Fruit fly (Drosophila melanogaster) whole organism, embryonic: ENCODE results near the gene CG34028.

Source experiments
- Ada2b ChIP-seq: fragments of 200-800 bp; sonication (Bioruptor generic); IDR thresholded peaks from 2 replicates; pipeline ENCODE4 v1.3.6; 2022; ENCODE audit warnings: missing biosample characterization, missing genetic modification characterization
- Atf3 ChIP-seq: fragments of 200-800 bp; sonication (Bioruptor generic); optimal IDR thresholded peaks from 3 replicates; lab custom pipeline; 2016; ENCODE audit warnings: missing biosample characterization, missing genetic modification characterization
- CG10209 ChIP-seq: fragments of 200-800 bp; sonication (Bioruptor generic); optimal IDR thresholded peaks from 3 replicates; lab custom pipeline; 2017; ENCODE audit warnings: missing biosample characterization, mild to moderate bottlenecking, missing genetic modification characterization, missing genetic modification reagents
- CG10654 ChIP-seq: fragments of 200-800 bp; sonication (Bioruptor generic); optimal IDR thresholded peaks from 2 replicates; lab custom pipeline; 2016; ENCODE audit warnings: missing biosample characterization, missing genetic modification characterization
- CG12219 ChIP-seq: fragments of 200-800 bp; sonication (Bioruptor generic); optimal IDR thresholded peaks from 3 replicates; lab custom pipeline; 2018; ENCODE audit warnings: missing biosample characterization, mild to moderate bottlenecking, missing genetic modification characterization
- CG14050 ChIP-seq: fragments of 200-800 bp; sonication (Bioruptor generic); IDR thresholded peaks from 3 replicates; pipeline ENCODE4 v1.3.6; 2022; ENCODE audit warnings: missing biosample characterization, missing genetic modification characterization
- CG2120 ChIP-seq: fragments of 200-800 bp; sonication (Bioruptor generic); optimal IDR thresholded peaks from 3 replicates; lab custom pipeline; 2016; ENCODE audit warnings: missing biosample characterization, missing genetic modification characterization
- CG31224 ChIP-seq: fragments of 200-800 bp; sonication (Bioruptor generic); IDR thresholded peaks from 2 replicates; pipeline ENCODE4 v1.3.6; 2022; ENCODE audit warnings: missing biosample characterization, missing genetic modification characterization
- CG43689 ChIP-seq: fragments of 200-800 bp; sonication (Bioruptor generic); IDR thresholded peaks from 2 replicates; pipeline ENCODE4 v1.3.6; 2022; ENCODE audit warnings: missing biosample characterization, missing genetic modification characterization
- CG5245 ChIP-seq: fragments of 200-800 bp; sonication (Bioruptor generic); optimal IDR thresholded peaks from 3 replicates; lab custom pipeline; 2016; ENCODE audit warnings: missing biosample characterization, missing genetic modification characterization
- CG6175 ChIP-seq: fragments of 200-800 bp; sonication (Bioruptor generic); IDR thresholded peaks from 3 replicates; pipeline ENCODE4 v1.3.6; 2022; ENCODE audit warnings: missing biosample characterization, missing genetic modification characterization
- CG7357 ChIP-seq: fragments of 200-800 bp; sonication (Bioruptor generic); IDR thresholded peaks from 3 replicates; pipeline ENCODE4 v1.3.6; 2022; ENCODE audit warnings: missing biosample characterization, missing genetic modification characterization
- CG7372 ChIP-seq: fragments of 200-800 bp; sonication (Bioruptor generic); IDR thresholded peaks from 2 replicates; pipeline ENCODE4 v1.3.6; 2022; ENCODE audit warnings: missing biosample characterization, missing genetic modification characterization
- CG7745 ChIP-seq: fragments of 200-800 bp; sonication (Bioruptor generic); optimal IDR thresholded peaks from 2 replicates; lab custom pipeline; 2018; ENCODE audit warnings: missing biosample characterization, mild to moderate bottlenecking, missing genetic modification characterization, moderate library complexity
- Chrac-16 ChIP-seq: fragments of 200-800 bp; sonication (Bioruptor generic); optimal IDR thresholded peaks from 3 replicates; lab custom pipeline; 2016; ENCODE audit warnings: missing biosample characterization, missing genetic modification characterization
- CkIIα-i1 ChIP-seq: fragments of 200-800 bp; sonication (Bioruptor generic); IDR thresholded peaks from 2 replicates; pipeline ENCODE4 v1.3.6; 2022; ENCODE audit warnings: missing biosample characterization, missing genetic modification characterization
- Dek ChIP-seq: fragments of 200-800 bp; sonication (Bioruptor generic); optimal IDR thresholded peaks from 3 replicates; lab custom pipeline; 2019; ENCODE audit warnings: missing biosample characterization, mild to moderate bottlenecking, missing genetic modification characterization, moderate library complexity
- Dip3 ChIP-seq: fragments of 200-800 bp; sonication (Bioruptor generic); optimal IDR thresholded peaks from 3 replicates; lab custom pipeline; 2016; ENCODE audit warnings: missing biosample characterization, missing genetic modification characterization
- Drgx ChIP-seq: fragments of 200-800 bp; sonication (Bioruptor generic); IDR thresholded peaks from 2 replicates; pipeline ENCODE4 v1.3.6; 2022; ENCODE audit warnings: missing biosample characterization, missing genetic modification characterization
- HHEX ChIP-seq: fragments of 200-800 bp; sonication (Bioruptor generic); optimal IDR thresholded peaks from 3 replicates; lab custom pipeline; 2017; ENCODE audit warnings: missing biosample characterization, mild to moderate bottlenecking, missing genetic modification characterization, missing genetic modification reagents
- Hand ChIP-seq: fragments of 200-800 bp; sonication (Bioruptor generic); optimal IDR thresholded peaks from 2 replicates; lab custom pipeline; 2017; ENCODE audit warnings: mild to moderate bottlenecking, missing biosample characterization, missing genetic modification reagents, missing genetic modification characterization
- HmgZ ChIP-seq: fragments of 200-800 bp; sonication (Bioruptor generic); optimal IDR thresholded peaks from 2 replicates; lab custom pipeline; 2018; ENCODE audit warnings: missing biosample characterization, mild to moderate bottlenecking, missing genetic modification characterization
- Hmr ChIP-seq: fragments of 200-800 bp; sonication (Bioruptor generic); optimal IDR thresholded peaks from 3 replicates; lab custom pipeline; 2017; ENCODE audit warnings: mild to moderate bottlenecking, missing biosample characterization, missing genetic modification reagents, missing genetic modification characterization
- Mrtf ChIP-seq: fragments of 200-800 bp; sonication (Bioruptor generic); IDR thresholded peaks from 3 replicates; pipeline ENCODE4 v1.3.6; 2022; ENCODE audit warnings: missing biosample characterization, missing genetic modification characterization
- Nf-YB ChIP-seq: fragments of 200-800 bp; sonication (Bioruptor generic); optimal IDR thresholded peaks from 3 replicates; lab custom pipeline; 2019; ENCODE audit warnings: missing biosample characterization, mild to moderate bottlenecking, missing genetic modification characterization, moderate library complexity
- PHDP ChIP-seq: fragments of 200-800 bp; sonication (Bioruptor generic); optimal IDR thresholded peaks from 3 replicates; lab custom pipeline; 2018; ENCODE audit warnings: missing biosample characterization, mild to moderate bottlenecking, missing genetic modification characterization, moderate library complexity
- Ravus ChIP-seq: fragments of 200-800 bp; sonication (Bioruptor generic); IDR thresholded peaks from 2 replicates; pipeline ENCODE4 v1.3.6; 2022; ENCODE audit warnings: missing biosample characterization, missing genetic modification characterization
- Side ChIP-seq: fragments of 200-800 bp; sonication (Bioruptor generic); optimal IDR thresholded peaks from 2 replicates; lab custom pipeline; 2016; ENCODE audit warnings: missing biosample characterization, missing genetic modification characterization
- Sin3A ChIP-seq: fragments of >200 bp; optimal IDR thresholded peaks from 2 replicates; lab custom pipeline; 2018
- TFAM ChIP-seq: fragments of 200-800 bp; sonication (Bioruptor generic); optimal IDR thresholded peaks from 2 replicates; lab custom pipeline; 2017; ENCODE audit warnings: missing biosample characterization, missing genetic modification characterization, inconsistent platforms
- YL-1 ChIP-seq: fragments of 200-800 bp; sonication (Bioruptor generic); optimal IDR thresholded peaks from 3 replicates; lab custom pipeline; 2017; ENCODE audit warnings: missing biosample characterization, mild to moderate bottlenecking, missing genetic modification characterization
- ac ChIP-seq: fragments of 200-800 bp; sonication (Bioruptor generic); optimal IDR thresholded peaks from 3 replicates; lab custom pipeline; 2017; ENCODE audit warnings: missing biosample characterization, mild to moderate bottlenecking, missing genetic modification characterization
- ara ChIP-seq: fragments of 200-800 bp; sonication (Bioruptor generic); IDR thresholded peaks from 2 replicates; pipeline ENCODE4 v1.3.6; 2022; ENCODE audit warnings: missing biosample characterization, missing genetic modification characterization
- cwo ChIP-seq: fragments of 200-800 bp; sonication (Bioruptor generic); optimal IDR thresholded peaks from 3 replicates; lab custom pipeline; 2017; ENCODE audit warnings: missing biosample characterization, missing genetic modification characterization, mild to moderate bottlenecking, moderate library complexity, missing genetic modification reagents
- ems ChIP-seq: fragments of 200-800 bp; sonication (Bioruptor generic); optimal IDR thresholded peaks from 3 replicates; lab custom pipeline; 2016; ENCODE audit warnings: missing biosample characterization, missing genetic modification characterization
- en ChIP-seq: fragments of 200-800 bp; sonication (Bioruptor generic); optimal IDR thresholded peaks from 2 replicates; lab custom pipeline; 2016; ENCODE audit warnings: missing biosample characterization, missing genetic modification characterization
- ham ChIP-seq: fragments of 200-800 bp; sonication (Bioruptor generic); IDR thresholded peaks from 2 replicates; pipeline ENCODE4 v1.3.6; 2022; ENCODE audit warnings: missing biosample characterization, missing genetic modification characterization
- insv ChIP-seq, 2 experiments: fragments of 200-800 bp; sonication (Bioruptor generic); optimal IDR thresholded peaks; 3 replicates each; lab custom pipeline; 2016 to 2018; ENCODE audit warnings: missing biosample characterization in 2 of 2, missing genetic modification characterization in 2 of 2
- klu ChIP-seq: fragments of 200-800 bp; sonication (Bioruptor generic); IDR thresholded peaks from 2 replicates; pipeline ENCODE4 v1.3.6; 2022; ENCODE audit warnings: missing biosample characterization, missing genetic modification characterization
- lmd ChIP-seq: fragments of 200-800 bp; sonication (Bioruptor generic); IDR thresholded peaks from 2 replicates; pipeline ENCODE4 v1.3.6; 2022; ENCODE audit warnings: missing biosample characterization, missing genetic modification characterization
- mld ChIP-seq: fragments of 200-800 bp; sonication (Bioruptor generic); IDR thresholded peaks from 3 replicates; pipeline ENCODE4 v1.3.6; 2022; ENCODE audit warnings: missing biosample characterization, missing genetic modification characterization; ENCODE audit not compliant: partially characterized antibody
- nau ChIP-seq: fragments of 200-800 bp; sonication (Bioruptor generic); optimal IDR thresholded peaks from 3 replicates; lab custom pipeline; 2017; ENCODE audit warnings: missing biosample characterization, mild to moderate bottlenecking, missing genetic modification characterization, missing genetic modification reagents
- nerfin-1 ChIP-seq: fragments of 200-800 bp; sonication (Bioruptor generic); optimal IDR thresholded peaks from 3 replicates; lab custom pipeline; 2019; ENCODE audit warnings: missing biosample characterization, mild to moderate bottlenecking, missing genetic modification characterization, moderate library complexity
- phol ChIP-seq: fragments of 200-800 bp; sonication (Bioruptor generic); optimal IDR thresholded peaks from 3 replicates; lab custom pipeline; 2018; ENCODE audit warnings: missing biosample characterization, mild to moderate bottlenecking, missing genetic modification characterization, moderate library complexity
- pros ChIP-seq: fragments of 200-800 bp; sonication (Bioruptor generic); optimal IDR thresholded peaks from 3 replicates; lab custom pipeline; 2019; ENCODE audit warnings: missing biosample characterization, mild to moderate bottlenecking, missing genetic modification characterization, moderate library complexity
- pzg ChIP-seq: fragments of 200-800 bp; sonication (Bioruptor generic); optimal IDR thresholded peaks from 3 replicates; lab custom pipeline; 2018; ENCODE audit warnings: missing biosample characterization, mild to moderate bottlenecking, missing genetic modification characterization, moderate library complexity
- stc ChIP-seq: fragments of 200-800 bp; sonication (Bioruptor generic); IDR thresholded peaks from 2 replicates; pipeline ENCODE4 v1.3.6; 2022; ENCODE audit warnings: missing biosample characterization, missing genetic modification characterization
- tin ChIP-seq: fragments of 200-800 bp; sonication (Bioruptor generic); optimal IDR thresholded peaks from 3 replicates; lab custom pipeline; 2016; ENCODE audit warnings: missing biosample characterization, missing genetic modification characterization
- vnd ChIP-seq: fragments of 200-800 bp; sonication (Bioruptor generic); IDR thresholded peaks from 3 replicates; pipeline ENCODE4 v1.3.6; 2022; ENCODE audit warnings: missing biosample characterization, missing genetic modification characterization; ENCODE audit not compliant: partially characterized antibody
- wdn ChIP-seq: fragments of 200-800 bp; sonication (Bioruptor generic); IDR thresholded peaks from 2 replicates; pipeline ENCODE4 v1.3.6; 2022; ENCODE audit warnings: missing biosample characterization, missing genetic modification characterization

Gene CG34028

DNA sequence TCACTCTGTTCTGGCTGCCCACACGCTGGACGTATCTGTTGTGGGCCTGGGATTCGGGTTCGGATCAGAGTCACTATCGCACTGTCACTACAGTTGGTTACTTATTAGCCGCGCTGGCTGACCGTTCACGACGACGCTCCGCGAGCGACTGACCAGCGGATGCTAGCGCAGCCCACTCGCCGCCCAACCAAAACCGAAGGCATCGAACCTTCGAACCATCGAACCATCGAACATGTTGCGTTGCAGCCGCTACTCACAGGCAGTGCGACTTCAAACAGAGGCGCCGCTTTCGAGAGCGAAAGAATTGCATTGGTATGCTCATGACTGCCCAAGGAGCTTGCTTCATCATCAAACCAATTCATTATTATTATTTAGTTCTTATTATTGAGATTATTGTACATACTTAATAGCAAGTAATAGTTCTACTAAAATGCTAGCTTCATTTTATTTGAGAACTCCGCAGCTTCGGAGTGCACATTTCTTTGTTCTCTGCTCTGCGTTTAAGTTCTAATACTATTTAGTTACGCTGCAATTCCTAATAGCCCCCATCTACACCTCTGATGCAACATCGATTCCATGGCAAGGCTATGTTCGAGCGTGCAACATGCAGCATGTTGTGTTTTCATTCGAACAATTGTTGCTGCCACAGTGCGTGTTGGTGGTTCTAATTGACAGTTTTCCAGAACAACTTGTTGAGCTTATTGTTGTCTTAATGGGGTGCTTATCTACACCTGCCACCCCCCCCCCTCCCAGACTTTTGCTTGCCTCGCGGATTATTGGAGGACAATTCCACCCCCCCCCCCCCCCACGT is 11.1 kb upstream of the CG34028 start, which contains the start of gene mgl (continued):
- TF ChIP-seq nau (GFP tag; lab: Kevin White, UChicago), result peak; percentile 68
- peak; percentile 63 for TF ChIP-seq CG10654 (GFP tag; lab: Kevin White, UChicago)
- no peak for TF ChIP-seq pzg (GFP tag; lab: Kevin White, UChicago)
- no peak for TF ChIP-seq nerfin-1
- TF ChIP-seq CG7372 (GFP tag; lab: Robert Waterston, UW), result no peak
- TF ChIP-seq en (GFP tag; lab: Kevin White, UChicago), result peak; percentile 46
- peak; percentile 13 for TF ChIP-seq Side
- TF ChIP-seq Ravus (GFP tag; lab: Robert Waterston, UW), result no peak
- peak; percentile 72 for TF ChIP-seq CG2120
- peak; percentile 89 for TF ChIP-seq phol (tag; lab: Kevin White, UChicago)
- peak; percentile 22 for TF ChIP-seq Dip3 (GFP tag; lab: Kevin White, UChicago)
- peak in 1 of 2 experiments; percentile 36 for TF ChIP-seq insv (GFP tag; optimal IDR thresholded peaks at IDR 0.05; lab: Kevin White, UChicago)
- peak; percentile 73 for TF ChIP-seq cwo
- peak; percentile 22; the same call in 1 of the 3 replicates for TF ChIP-seq CG14050 (GFP tag; lab: Robert Waterston, UW)
- peak; percentile 48; the same call in 1 of the 3 replicates for TF ChIP-seq CG7357
- peak; percentile 85 for TF ChIP-seq Hmr (GFP tag; lab: Kevin White, UChicago)
- peak; percentile 58 for TF ChIP-seq ems (GFP tag; lab: Kevin White, UChicago)
- TF ChIP-seq CG5245, result peak; percentile 43
- no peak for TF ChIP-seq vnd
- no peak for TF ChIP-seq CG6175
- TF ChIP-seq CG43689 (GFP tag; lab: Robert Waterston, UW), result 0 out of 2 replicates have a peak, but pooled peaks have one; percentile 21
- no peak for TF ChIP-seq CkIIα-i1
- TF ChIP-seq wdn, result no peak
- no peak for TF ChIP-seq TFAM (GFP tag; lab: Kevin White, UChicago)
- TF ChIP-seq YL-1 (GFP tag; lab: Kevin White, UChicago), result no peak
- peak; percentile 69 for TF ChIP-seq HHEX (GFP tag; lab: Kevin White, UChicago)
- TF ChIP-seq Dek (tag; lab: Kevin White, UChicago), result peak; percentile 5
- TF ChIP-seq Sin3A (lab: Kevin White, UChicago), result no peak
- TF ChIP-seq Chrac-16 (GFP tag; lab: Kevin White, UChicago), result peak; percentile 83
- peak; percentile 62 for TF ChIP-seq CG12219 (GFP tag; lab: Kevin White, UChicago)
- TF ChIP-seq Drgx (GFP tag; lab: Robert Waterston, UW), result peak; percentile 95
- TF ChIP-seq pros (GFP tag; lab: Kevin White, UChicago), result peak; percentile 17
- peak; percentile 64 for TF ChIP-seq Atf3 (GFP tag; lab: Kevin White, UChicago)
- TF ChIP-seq Ada2b (GFP tag; lab: Robert Waterston, UW), result 0 out of 2 replicates have a peak, but pooled peaks have one; percentile 28
- TF ChIP-seq Nf-YB (GFP tag; lab: Kevin White, UChicago), result peak; percentile 58
- TF ChIP-seq ara (GFP tag; lab: Robert Waterston, UW), result peak; percentile 66
- peak; percentile 73 for TF ChIP-seq PHDP (tag; lab: Kevin White, UChicago)
- no peak for TF ChIP-seq Hand (GFP tag; lab: Kevin White, UChicago)
- TF ChIP-seq mld (GFP tag; lab: Robert Waterston, UW), result no peak
- no peak for TF ChIP-seq stc (GFP tag; lab: Robert Waterston, UW)
- TF ChIP-seq CG10209 (GFP tag; lab: Kevin White, UChicago), result peak; percentile 83
- TF ChIP-seq ac (GFP tag; lab: Kevin White, UChicago), result no peak
- no peak for TF ChIP-seq CG7745 (tag; lab: Kevin White, UChicago)
- TF ChIP-seq tin (GFP tag; lab: Kevin White, UChicago), result peak; percentile 76
- TF ChIP-seq ham, result no peak
- no peak for TF ChIP-seq klu (GFP tag; lab: Robert Waterston, UW)
- no peak for TF ChIP-seq CG31224 (GFP tag; lab: Robert Waterston, UW)
- TF ChIP-seq Mrtf, result 0 out of 3 replicates have a peak, but pooled peaks have one; percentile 34
- TF ChIP-seq lmd (GFP tag; lab: Robert Waterston, UW), result peak; percentile 77
- TF ChIP-seq HmgZ (tag; lab: Kevin White, UChicago), result no peak
